Fruit fly (Drosophila melanogaster): ENCODE data around the gene CG46320.

The CG46320 gene

dm6 chr3L:5751740-5752579 is 88.0 kb downstream of the CG46320 start, which contains the start of gene DnaJ-1 (continued):
- TF ChIP-seq Atf6 (GFP tag; IDR thresholded peaks at IDR 0.05) (peak; percentile 13; the same call in 1 of the 2 replicates), Hr51 (GFP tag; optimal IDR thresholded peaks at IDR 0.05) (peak in 1 of 2 experiments; percentile 19), CG31388 (GFP tag; optimal IDR thresholded peaks at IDR 0.05) (no peak), CG7745 (tag; optimal IDR thresholded peaks at IDR 0.05) (no peak), CG5245 (GFP tag; optimal IDR thresholded peaks at IDR 0.05) (no peak), Sin3A (optimal IDR thresholded peaks at IDR 0.05) (peak; percentile 95), CG13894 (tag; optimal IDR thresholded peaks at IDR 0.05) (peak; percentile 75), HHEX (GFP tag; optimal IDR thresholded peaks at IDR 0.05) (peak; percentile 33), CG18764 (GFP tag; optimal IDR thresholded peaks at IDR 0.05) (no peak), NC2β (GFP tag; optimal IDR thresholded peaks at IDR 0.05) (peak; percentile 68), stwl (tag; optimal IDR thresholded peaks at IDR 0.05) (peak; percentile 67), da (GFP tag; optimal IDR thresholded peaks at IDR 0.05) (no peak), Ravus (GFP tag; IDR thresholded peaks at IDR 0.05) (no peak), so (GFP tag; IDR thresholded peaks at IDR 0.05) (peak; percentile 12; the same call in 1 of the 3 replicates), CG17361 (GFP tag; IDR thresholded peaks at IDR 0.05) (peak; percentile 42; the same call in 1 of the 3 replicates), CG13424 (tag; optimal IDR thresholded peaks at IDR 0.05) (no peak), CG11723 (GFP tag; optimal IDR thresholded peaks at IDR 0.05) (no peak), Chrac-16 (GFP tag; optimal IDR thresholded peaks at IDR 0.05) (no peak), HLH3B (GFP tag; IDR thresholded peaks at IDR 0.05) (no peak), zf30C (GFP tag; optimal IDR thresholded peaks at IDR 0.05) (no peak), tx (GFP tag; optimal IDR thresholded peaks at IDR 0.05) (peak; percentile 3), gsb (GFP tag; IDR thresholded peaks at IDR 0.05) (no peak), bbx (GFP tag; IDR thresholded peaks at IDR 0.05; ENCODE audit: partially characterized antibody) (peak; percentile 96), CG12299 (tag; optimal IDR thresholded peaks at IDR 0.05) (peak; percentile 37), Bdp1 (GFP tag; optimal IDR thresholded peaks at IDR 0.05) (no peak), CG18476 (GFP tag; optimal IDR thresholded peaks at IDR 0.05) (no peak), caup (GFP tag; optimal IDR thresholded peaks at IDR 0.05; ENCODE audit: severe bottlenecking) (peak; percentile 41), gcm2 (GFP tag; optimal IDR thresholded peaks at IDR 0.05) (no peak), bsh (GFP tag; optimal IDR thresholded peaks at IDR 0.05) (peak; percentile 19 to 20), CG3995 (GFP tag; optimal IDR thresholded peaks at IDR 0.05) (peak; percentile 90), Nf-YC (tag; optimal IDR thresholded peaks at IDR 0.05) (peak; percentile 13), Ada2b (GFP tag; IDR thresholded peaks at IDR 0.05) (no peak), CG7556 (GFP tag; optimal IDR thresholded peaks at IDR 0.05) (peak; percentile 35), pho (GFP tag; optimal IDR thresholded peaks at IDR 0.05) (no peak), CG4707 (GFP tag; optimal IDR thresholded peaks at IDR 0.05) (peak; percentile 57), CG33557 (GFP tag; optimal IDR thresholded peaks at IDR 0.05) (no peak), seq (GFP tag; IDR thresholded peaks at IDR 0.05) (no peak), row (GFP tag; IDR thresholded peaks at IDR 0.05) (peak; percentile 78), ind (GFP tag; optimal IDR thresholded peaks at IDR 0.05) (peak; percentile 3), Mes4 (GFP tag; optimal IDR thresholded peaks at IDR 0.05) (peak; percentile 22), crp (GFP tag; optimal IDR thresholded peaks at IDR 0.05) (no peak), CG7786 (GFP tag; optimal IDR thresholded peaks at IDR 0.05) (no peak), dysf (GFP tag; IDR thresholded peaks at IDR 0.05) (no peak), CG13123 (GFP tag; optimal IDR thresholded peaks at IDR 0.05) (no peak), maf-S (GFP tag; optimal IDR thresholded peaks at IDR 0.05) (no peak), CG18262 (tag; optimal IDR thresholded peaks at IDR 0.05) (peak; percentile 17), Ssrp (tag; optimal IDR thresholded peaks at IDR 0.05) (peak; percentile 9), CG17328 (GFP tag; IDR thresholded peaks at IDR 0.05) (no peak), CG12155 (GFP tag; optimal IDR thresholded peaks at IDR 0.05) (no peak), chn (GFP tag; optimal IDR thresholded peaks at IDR 0.05) (no peak)
